Fruit fly (Drosophila melanogaster) whole organism, embryonic: ENCODE measurements around the gene cdi.

Source experiments
- ATbp ChIP-seq: fragments of 200-800 bp; sonication (Bioruptor generic); optimal IDR thresholded peaks from 2 replicates; lab custom pipeline; 2017; ENCODE audit warnings: missing biosample characterization, mild to moderate bottlenecking, missing genetic modification characterization, missing genetic modification reagents
- Bgb ChIP-seq: fragments of 200-800 bp; sonication (Bioruptor generic); IDR thresholded peaks from 2 replicates; pipeline ENCODE4 v1.3.6; 2022; ENCODE audit warnings: missing biosample characterization, missing genetic modification characterization; ENCODE audit not compliant: partially characterized antibody
- Bteb2 ChIP-seq: fragments of 200-800 bp; sonication (Bioruptor generic); optimal IDR thresholded peaks from 2 replicates; lab custom pipeline; 2016; ENCODE audit warnings: missing biosample characterization, missing genetic modification characterization
- CG12299 ChIP-seq: fragments of 200-800 bp; sonication (Bioruptor generic); optimal IDR thresholded peaks from 2 replicates; lab custom pipeline; 2018; ENCODE audit warnings: missing biosample characterization, mild to moderate bottlenecking, missing genetic modification characterization
- CG1233 ChIP-seq: fragments of 200-800 bp; sonication (Bioruptor generic); optimal IDR thresholded peaks from 4 replicates; lab custom pipeline; 2018; ENCODE audit warnings: missing biosample characterization, mild to moderate bottlenecking, missing genetic modification characterization
- CG13296 ChIP-seq: fragments of 200-800 bp; sonication (Bioruptor generic); optimal IDR thresholded peaks from 3 replicates; lab custom pipeline; 2018; ENCODE audit warnings: missing biosample characterization, mild to moderate bottlenecking, missing genetic modification characterization
- CG13775 ChIP-seq: fragments of 200-800 bp; sonication (Bioruptor generic); optimal IDR thresholded peaks from 3 replicates; lab custom pipeline; 2017; ENCODE audit warnings: missing biosample characterization, mild to moderate bottlenecking, missing genetic modification characterization
- CG15696 ChIP-seq: fragments of 200-800 bp; sonication (Bioruptor generic); optimal IDR thresholded peaks from 2 replicates; lab custom pipeline; 2019; ENCODE audit warnings: missing biosample characterization, mild to moderate bottlenecking, missing genetic modification characterization, moderate library complexity
- CG1647 ChIP-seq: fragments of 200-800 bp; sonication (Bioruptor generic); optimal IDR thresholded peaks from 3 replicates; lab custom pipeline; 2016; ENCODE audit warnings: missing biosample characterization, missing genetic modification characterization
- CG17802 ChIP-seq: fragments of 200-800 bp; sonication (Bioruptor generic); optimal IDR thresholded peaks from 2 replicates; lab custom pipeline; 2018; ENCODE audit warnings: missing biosample characterization, mild to moderate bottlenecking, missing genetic modification characterization, moderate library complexity
- CG17912 ChIP-seq: fragments of 200-800 bp; sonication (Bioruptor generic); optimal IDR thresholded peaks from 2 replicates; lab custom pipeline; 2018; ENCODE audit warnings: missing biosample characterization, mild to moderate bottlenecking, missing genetic modification characterization
- CG18262 ChIP-seq: fragments of 200-800 bp; optimal IDR thresholded peaks from 3 replicates; lab custom pipeline; 2019; ENCODE audit warnings: missing biosample characterization, mild to moderate bottlenecking, missing genetic modification characterization, moderate library complexity
- CG2202 ChIP-seq: fragments of 200-800 bp; sonication (Bioruptor generic); optimal IDR thresholded peaks from 2 replicates; lab custom pipeline; 2018; ENCODE audit warnings: missing biosample characterization, mild to moderate bottlenecking, missing genetic modification characterization
- CG30431 ChIP-seq: fragments of 200-800 bp; sonication (Bioruptor generic); optimal IDR thresholded peaks from 2 replicates; lab custom pipeline; 2017; ENCODE audit warnings: missing biosample characterization, missing genetic modification characterization
- CG31388 ChIP-seq: fragments of 200-800 bp; sonication (Bioruptor generic); optimal IDR thresholded peaks from 2 replicates; lab custom pipeline; 2016; ENCODE audit warnings: missing biosample characterization, missing genetic modification characterization
- CG31441 ChIP-seq: fragments of 200-800 bp; sonication (Bioruptor generic); IDR thresholded peaks from 2 replicates; pipeline ENCODE4 v1.3.6; 2022; ENCODE audit warnings: missing biosample characterization, missing genetic modification characterization
- CG3726 ChIP-seq: fragments of 200-800 bp; sonication (Bioruptor generic); IDR thresholded peaks from 3 replicates; pipeline ENCODE4, ENCODE4 v1.3.6; 2022; ENCODE audit warnings: missing biosample characterization, missing genetic modification characterization
- CG4282 ChIP-seq: fragments of 200-800 bp; sonication (Bioruptor generic); optimal IDR thresholded peaks from 2 replicates; lab custom pipeline; 2016; ENCODE audit warnings: missing biosample characterization, missing genetic modification characterization
- CG5245 ChIP-seq: fragments of 200-800 bp; sonication (Bioruptor generic); optimal IDR thresholded peaks from 3 replicates; lab custom pipeline; 2016; ENCODE audit warnings: missing biosample characterization, missing genetic modification characterization
- CG9609 ChIP-seq: fragments of 200-800 bp; sonication (Bioruptor generic); optimal IDR thresholded peaks from 3 replicates; lab custom pipeline; 2016; ENCODE audit warnings: missing biosample characterization, missing genetic modification characterization
- CG9932 ChIP-seq: fragments of 200-800 bp; sonication (Bioruptor generic); IDR thresholded peaks from 2 replicates; pipeline ENCODE4 v1.3.6; 2022; ENCODE audit warnings: missing biosample characterization, missing genetic modification characterization
- Camta ChIP-seq: fragments of 200-800 bp; sonication (Bioruptor generic); optimal IDR thresholded peaks from 2 replicates; lab custom pipeline; 2016; ENCODE audit warnings: missing biosample characterization, missing genetic modification characterization
- Dp ChIP-seq: fragments of 200-800 bp; sonication (Bioruptor generic); optimal IDR thresholded peaks from 2 replicates; lab custom pipeline; 2018; ENCODE audit warnings: missing biosample characterization, mild to moderate bottlenecking, missing genetic modification characterization, moderate library complexity
- Dref ChIP-seq: fragments of 200-800 bp; sonication (Bioruptor generic); IDR thresholded peaks from 2 replicates; pipeline ENCODE4 v1.3.6; 2022; ENCODE audit warnings: missing biosample characterization, missing genetic modification characterization
- Drgx ChIP-seq: fragments of 200-800 bp; sonication (Bioruptor generic); IDR thresholded peaks from 2 replicates; pipeline ENCODE4 v1.3.6; 2022; ENCODE audit warnings: missing biosample characterization, missing genetic modification characterization
- Fer1 ChIP-seq: fragments of 200-800 bp; sonication (Bioruptor generic); optimal IDR thresholded peaks from 2 replicates; lab custom pipeline; 2017; ENCODE audit warnings: missing biosample characterization, mild to moderate bottlenecking, missing genetic modification characterization
- GATAe ChIP-seq: fragments of 200-800 bp; sonication (Bioruptor generic); conservative IDR thresholded peaks from 2 replicates; pipeline ENCODE4 v1.3.6; 2022; ENCODE audit warnings: missing biosample characterization, missing genetic modification characterization
- H2.0 ChIP-seq: fragments of 200-800 bp; sonication (Bioruptor generic); IDR thresholded peaks from 2 replicates; pipeline ENCODE4 v1.3.6; 2022; ENCODE audit warnings: missing biosample characterization, missing genetic modification characterization
- HLH54F ChIP-seq: fragments of 200-800 bp; sonication (Bioruptor generic); optimal IDR thresholded peaks from 3 replicates; lab custom pipeline; 2016; ENCODE audit warnings: missing biosample characterization, missing genetic modification characterization
- Lim3 ChIP-seq: fragments of 200-800 bp; sonication (Bioruptor generic); IDR thresholded peaks from 2 replicates; pipeline ENCODE4 v1.3.6; 2022; ENCODE audit warnings: missing biosample characterization, missing genetic modification characterization
- MTF-1 ChIP-seq: fragments of 200-800 bp; sonication (Bioruptor generic); optimal IDR thresholded peaks from 2 replicates; lab custom pipeline; 2018; ENCODE audit warnings: missing biosample characterization, mild to moderate bottlenecking, missing genetic modification characterization, borderline replicate concordance
- Nf-YC ChIP-seq: fragments of 200-800 bp; optimal IDR thresholded peaks from 3 replicates; lab custom pipeline; 2019; ENCODE audit warnings: missing biosample characterization, mild to moderate bottlenecking, missing genetic modification characterization, moderate library complexity
- NfI ChIP-seq: fragments of 200-800 bp; sonication (Bioruptor generic); optimal IDR thresholded peaks from 3 replicates; lab custom pipeline; 2018; ENCODE audit warnings: missing biosample characterization, mild to moderate bottlenecking, missing genetic modification characterization, moderate library complexity
- Rfx ChIP-seq: fragments of 200-800 bp; sonication (Bioruptor generic); IDR thresholded peaks from 2 replicates; pipeline ENCODE4 v1.3.6; 2022; ENCODE audit warnings: missing biosample characterization, missing genetic modification characterization
- Scr ChIP-seq: fragments of 200-800 bp; sonication (Bioruptor generic); IDR thresholded peaks from 2 replicates; pipeline ENCODE4 v1.3.6; 2022; ENCODE audit warnings: missing biosample characterization, missing genetic modification characterization; ENCODE audit not compliant: partially characterized antibody
- Stat92E ChIP-seq, 3 experiments: fragments of >200 bp in 2 of 3; fragments of 200-800 bp in 1 of 3; sonication (Bioruptor generic) in 1 of 3; optimal IDR thresholded peaks; 2 replicates each; lab custom pipeline; 2017 to 2019; ENCODE audit warnings: missing biosample characterization in 3 of 3, missing genetic modification characterization in 3 of 3, mild to moderate bottlenecking in 1 of 3, moderate library complexity in 1 of 3
- btn ChIP-seq: fragments of 200-800 bp; sonication (Bioruptor generic); optimal IDR thresholded peaks from 2 replicates; lab custom pipeline; 2016; ENCODE audit warnings: missing biosample characterization, missing genetic modification characterization
- chif ChIP-seq, 2 experiments: fragments of 200-800 bp; sonication (Bioruptor generic); optimal IDR thresholded peaks; 3 replicates each; lab custom pipeline; 2016; ENCODE audit warnings: missing biosample characterization in 2 of 2, missing genetic modification characterization in 2 of 2
- dimm ChIP-seq: fragments of 200-800 bp; sonication (Bioruptor generic); IDR thresholded peaks from 2 replicates; pipeline ENCODE4 v1.3.6; 2022; ENCODE audit warnings: missing biosample characterization, missing genetic modification characterization
- dmrt99B ChIP-seq: fragments of 200-800 bp; sonication (Bioruptor generic); optimal IDR thresholded peaks from 2 replicates; lab custom pipeline; 2018; ENCODE audit warnings: missing biosample characterization, mild to moderate bottlenecking, missing genetic modification characterization, moderate library complexity
- dysf ChIP-seq: fragments of 200-800 bp; sonication (Bioruptor generic); IDR thresholded peaks from 3 replicates; pipeline ENCODE4 v1.3.6; 2022; ENCODE audit warnings: missing biosample characterization, missing genetic modification characterization
- lilli ChIP-seq: fragments of 200-800 bp; sonication (Bioruptor generic); optimal IDR thresholded peaks from 3 replicates; lab custom pipeline; 2016; ENCODE audit warnings: missing biosample characterization, missing genetic modification characterization
- oc ChIP-seq: fragments of 200-800 bp; sonication (Bioruptor generic); optimal IDR thresholded peaks from 2 replicates; lab custom pipeline; 2018; ENCODE audit warnings: missing biosample characterization, mild to moderate bottlenecking, missing genetic modification characterization, moderate library complexity
- salm ChIP-seq: fragments of 200-800 bp; sonication (Bioruptor generic); optimal IDR thresholded peaks from 2 replicates; lab custom pipeline; 2018; ENCODE audit warnings: missing biosample characterization, mild to moderate bottlenecking, missing genetic modification characterization
- schlank ChIP-seq: fragments of 200-800 bp; sonication (Bioruptor generic); optimal IDR thresholded peaks from 2 replicates; lab custom pipeline; 2018; ENCODE audit warnings: missing biosample characterization, mild to moderate bottlenecking, missing genetic modification characterization
- sens ChIP-seq: fragments of 200-800 bp; sonication (Bioruptor generic); peaks from one replicate; lab custom pipeline; 2016; ENCODE audit warnings: missing biosample characterization, missing genetic modification characterization
- sima ChIP-seq: fragments of 200-800 bp; sonication (Bioruptor generic); optimal IDR thresholded peaks from 2 replicates; lab custom pipeline; 2016; ENCODE audit warnings: missing biosample characterization, missing genetic modification characterization
- sr ChIP-seq: fragments of 200-800 bp; sonication (Bioruptor generic); IDR thresholded peaks from 3 replicates; pipeline ENCODE4 v1.3.6; 2022; ENCODE audit warnings: missing biosample characterization, missing genetic modification characterization
- twi ChIP-seq: fragments of 200-800 bp; optimal IDR thresholded peaks from 2 replicates; lab custom pipeline; 2019; ENCODE audit warnings: missing biosample characterization, mild to moderate bottlenecking, missing genetic modification characterization, moderate library complexity
- vvl ChIP-seq: fragments of 200-800 bp; sonication (Bioruptor generic); IDR thresholded peaks from 2 replicates; pipeline ENCODE4 v1.3.6; 2022; ENCODE audit warnings: missing biosample characterization, missing genetic modification characterization
- wek ChIP-seq: fragments of 200-800 bp; sonication (Bioruptor generic); optimal IDR thresholded peaks from 3 replicates; lab custom pipeline; 2018; ENCODE audit warnings: missing biosample characterization, mild to moderate bottlenecking, missing genetic modification characterization, moderate library complexity

Gene cdi

dm6 chr3R:19118505-19119138, 24.6 kb upstream of the cdi start (continued):
- TF ChIP-seq HLH54F (GFP tag; lab: Kevin White, UChicago), result no peak
- no peak for TF ChIP-seq CG12299 (tag; lab: Kevin White, UChicago)
- peak; percentile 57; the same call in 1 of the 2 replicates for TF ChIP-seq H2.0 (GFP tag; lab: Robert Waterston, UW)
- no peak for TF ChIP-seq sima (GFP tag; lab: Kevin White, UChicago)
- TF ChIP-seq GATAe, result no peak
- TF ChIP-seq CG13775 (GFP tag; lab: Kevin White, UChicago), result no peak
- no peak for TF ChIP-seq NfI (GFP tag; lab: Kevin White, UChicago)
- TF ChIP-seq CG18262 (tag; lab: Kevin White, UChicago), result peak; percentile 31
- no peak for TF ChIP-seq Dp
- peak; percentile 6 for TF ChIP-seq CG5245 (GFP tag; lab: Kevin White, UChicago)
- peak; percentile 43 for TF ChIP-seq dmrt99B (tag; lab: Kevin White, UChicago)
- TF ChIP-seq CG1647, result peak; percentile 12
- TF ChIP-seq Lim3 (GFP tag; lab: Robert Waterston, UW), result no peak
- TF ChIP-seq CG17912 (GFP tag; lab: Kevin White, UChicago), result no peak
- no peak for TF ChIP-seq Camta
- TF ChIP-seq CG31441 (GFP tag; lab: Robert Waterston, UW), result no peak
- no peak for TF ChIP-seq CG4282
- TF ChIP-seq salm (tag; lab: Kevin White, UChicago), result no peak
- TF ChIP-seq Bteb2 (GFP tag; lab: Kevin White, UChicago), result no peak
- no peak for TF ChIP-seq CG9932 (GFP tag; lab: Robert Waterston, UW)
- 0 out of 2 replicates have a peak, but pooled peaks have one; percentile 22 for TF ChIP-seq Rfx (GFP tag; lab: Robert Waterston, UW)
- TF ChIP-seq ATbp (GFP tag; lab: Kevin White, UChicago), result peak; percentile 11
- peak in 1 of 2 experiments; percentile 27 for TF ChIP-seq chif (GFP tag; optimal IDR thresholded peaks at IDR 0.05; lab: Kevin White, UChicago)
- TF ChIP-seq CG30431, result no peak
- no peak for TF ChIP-seq lilli (GFP tag; lab: Kevin White, UChicago)
- TF ChIP-seq MTF-1, result no peak
- TF ChIP-seq Bgb (GFP tag; lab: Robert Waterston, UW), result no peak
- no peak for TF ChIP-seq wek (GFP tag; lab: Kevin White, UChicago)
- TF ChIP-seq CG15696 (tag; lab: Kevin White, UChicago), result no peak
- TF ChIP-seq sens (GFP tag; lab: Kevin White, UChicago), result no peak
- TF ChIP-seq CG2202 (tag; lab: Kevin White, UChicago), result no peak
- TF ChIP-seq oc, result no peak
- peak; percentile 53; the same call in 1 of the 2 replicates for TF ChIP-seq vvl (GFP tag; lab: Robert Waterston, UW)
- no peak for TF ChIP-seq CG13296
- no peak for TF ChIP-seq schlank (tag; lab: Kevin White, UChicago)
- no peak for TF ChIP-seq CG17802 (tag; lab: Kevin White, UChicago)
- no peak for TF ChIP-seq sr (GFP tag; lab: Robert Waterston, UW)
- no peak for TF ChIP-seq Nf-YC (tag; lab: Kevin White, UChicago)
- peak; percentile 89 for TF ChIP-seq Drgx
- TF ChIP-seq Scr (GFP tag; lab: Robert Waterston, UW), result no peak
- TF ChIP-seq Dref, result no peak
- TF ChIP-seq CG1233 (GFP tag; lab: Kevin White, UChicago), result no peak
- no peak for TF ChIP-seq CG31388 (GFP tag; lab: Kevin White, UChicago)
- TF ChIP-seq Stat92E (GFP tag; optimal IDR thresholded peaks at IDR 0.05; lab: Kevin White, UChicago), result no peak
- TF ChIP-seq Fer1 (GFP tag; lab: Kevin White, UChicago), result no peak
- TF ChIP-seq btn (GFP tag; lab: Kevin White, UChicago), result no peak
- peak; percentile 49; the same call in 1 of the 3 replicates for TF ChIP-seq dysf (GFP tag; lab: Robert Waterston, UW)
- no peak for TF ChIP-seq CG9609 (GFP tag; lab: Kevin White, UChicago)
- TF ChIP-seq twi, result peak; percentile 29
- no peak for TF ChIP-seq dimm (GFP tag; lab: Robert Waterston, UW)
- TF ChIP-seq CG3726 (GFP tag; lab: Robert Waterston, UW), result no peak
